Worm (Caenorhabditis elegans) whole organism, L2 larva: Measurements from ENCODE around the gene glt-5.
A peak's percentile ranks its signal among the peaks of the same experiment; 100 is the strongest.

Experiments used
- C34F6.9 ChIP-seq: fragments of 150-350 bp; optimal IDR thresholded peaks from 2 replicates; lab custom pipeline; 2014; ENCODE audit warnings: missing biosample characterization, missing genetic modification characterization
- F13H6.1 ChIP-seq: sonication (generic microtip); optimal IDR thresholded peaks from 2 replicates; lab custom pipeline; 2016; ENCODE audit warnings: missing genetic modification characterization, missing compliant biosample characterization
- R02D3.7 ChIP-seq: fragments of 150-350 bp; optimal IDR thresholded peaks from 2 replicates; lab custom pipeline; 2014; ENCODE audit warnings: missing biosample characterization, missing genetic modification characterization
- alr-1 ChIP-seq: fragments of 150-350 bp; optimal IDR thresholded peaks from 2 replicates; lab custom pipeline; 2014; ENCODE audit warnings: missing biosample characterization, missing genetic modification characterization
- aly-2 ChIP-seq: fragments of 150-350 bp; optimal IDR thresholded peaks from 2 replicates; lab custom pipeline; 2014; ENCODE audit warnings: missing biosample characterization, missing genetic modification characterization
- ama-1 ChIP-seq: fragments of 150-350 bp; optimal IDR thresholded peaks from 2 replicates; lab custom pipeline; 2018; ENCODE audit warnings: inconsistent platforms
- blmp-1 ChIP-seq: sonication (generic microtip); optimal IDR thresholded peaks from 2 replicates; lab custom pipeline; 2017; ENCODE audit warnings: missing genetic modification characterization, mild to moderate bottlenecking, missing compliant biosample characterization, antibody characterized with exemption, moderate library complexity; ENCODE audit not compliant: insufficient read depth
- ceh-16 ChIP-seq: fragments of 150-350 bp; optimal IDR thresholded peaks from 2 replicates; lab custom pipeline; 2014; ENCODE audit warnings: missing biosample characterization, missing genetic modification characterization
- ceh-82 ChIP-seq: fragments of 150-350 bp; optimal IDR thresholded peaks from 2 replicates; lab custom pipeline; 2014; ENCODE audit warnings: missing biosample characterization, missing genetic modification characterization
- crh-2 ChIP-seq: sonication (generic microtip); optimal IDR thresholded peaks from 2 replicates; lab custom pipeline; 2017; ENCODE audit warnings: missing biosample characterization, missing genetic modification characterization
- dmd-4 ChIP-seq: sonication (generic microtip); optimal IDR thresholded peaks from 2 replicates; lab custom pipeline; 2017; ENCODE audit warnings: missing biosample characterization, missing genetic modification characterization
- egl-27 ChIP-seq: sonication (generic microtip); optimal IDR thresholded peaks from 3 replicates; lab custom pipeline; 2017; ENCODE audit warnings: missing biosample characterization, missing genetic modification reagents, missing genetic modification characterization
- elt-1 ChIP-seq: fragments of 150-350 bp; optimal IDR thresholded peaks from 2 replicates; lab custom pipeline; 2014; ENCODE audit warnings: missing biosample characterization, missing genetic modification characterization
- elt-3 ChIP-seq: sonication (generic microtip); optimal IDR thresholded peaks from 2 replicates; lab custom pipeline; 2017; ENCODE audit warnings: missing biosample characterization, missing genetic modification characterization
- fos-1 ChIP-seq: fragments of 150-350 bp; optimal IDR thresholded peaks from 2 replicates; lab custom pipeline; 2014; ENCODE audit warnings: missing biosample characterization, missing genetic modification characterization
- gmeb-1 ChIP-seq: fragments of 150-350 bp; optimal IDR thresholded peaks from 2 replicates; lab custom pipeline; 2014; ENCODE audit warnings: missing biosample characterization, missing genetic modification characterization
- lin-11 ChIP-seq: fragments of 150-350 bp; sonication (generic microtip); optimal IDR thresholded peaks from 2 replicates; lab custom pipeline; 2014; ENCODE audit warnings: missing biosample characterization, missing genetic modification characterization, inconsistent platforms, mixed read lengths
- lin-13 ChIP-seq: fragments of 150-350 bp; optimal IDR thresholded peaks from 2 replicates; lab custom pipeline; 2014; ENCODE audit warnings: missing biosample characterization, missing genetic modification reagents, missing genetic modification characterization
- lin-39 ChIP-seq: fragments of 150-350 bp; optimal IDR thresholded peaks from 2 replicates; lab custom pipeline; 2014; ENCODE audit warnings: missing biosample characterization, missing genetic modification reagents, missing genetic modification characterization
- lsy-2 ChIP-seq, 2 experiments: fragments of 150-350 bp in 1 of 2; sonication (generic microtip) in 1 of 2; optimal IDR thresholded peaks; 2 replicates each; lab custom pipeline; 2014 to 2017; ENCODE audit warnings: missing biosample characterization in 2 of 2, missing genetic modification characterization in 2 of 2
- mab-5 ChIP-seq: fragments of 150-350 bp; optimal IDR thresholded peaks from 2 replicates; lab custom pipeline; 2014; ENCODE audit warnings: missing biosample characterization, missing genetic modification characterization
- mbf-1 ChIP-seq: sonication (generic microtip); optimal IDR thresholded peaks from 2 replicates; lab custom pipeline; 2017; ENCODE audit warnings: missing biosample characterization, missing genetic modification characterization
- mdl-1 ChIP-seq, 2 experiments: fragments of 150-350 bp in 1 of 2; sonication (generic microtip) in 1 of 2; optimal IDR thresholded peaks; 2 replicates each; lab custom pipeline; 2017; ENCODE audit warnings: missing biosample characterization in 2 of 2, missing genetic modification characterization in 2 of 2
- nhr-10 ChIP-seq: sonication (generic microtip); optimal IDR thresholded peaks from 2 replicates; lab custom pipeline; 2017; ENCODE audit warnings: missing biosample characterization, missing genetic modification characterization
- nhr-11 ChIP-seq: fragments of 150-350 bp; optimal IDR thresholded peaks from 2 replicates; lab custom pipeline; 2014; ENCODE audit warnings: missing biosample characterization, missing genetic modification characterization
- nhr-12 ChIP-seq: fragments of 150-350 bp; optimal IDR thresholded peaks from 2 replicates; lab custom pipeline; 2014; ENCODE audit warnings: missing biosample characterization, missing genetic modification characterization
- nhr-129 ChIP-seq: fragments of 150-350 bp; optimal IDR thresholded peaks from 2 replicates; lab custom pipeline; 2014; ENCODE audit warnings: missing biosample characterization, missing genetic modification characterization
- nhr-21 ChIP-seq: fragments of 150-350 bp; optimal IDR thresholded peaks from 2 replicates; lab custom pipeline; 2014; ENCODE audit warnings: missing biosample characterization, missing genetic modification characterization
- nhr-23 ChIP-seq: fragments of 150-350 bp; optimal IDR thresholded peaks from 2 replicates; lab custom pipeline; 2014; ENCODE audit warnings: missing biosample characterization, missing genetic modification reagents, missing genetic modification characterization
- nhr-237 ChIP-seq: fragments of 150-350 bp; optimal IDR thresholded peaks from 2 replicates; lab custom pipeline; 2014; ENCODE audit warnings: missing biosample characterization, missing genetic modification characterization
- nhr-25 ChIP-seq: fragments of 150-350 bp; sonication (generic microtip); optimal IDR thresholded peaks from 3 replicates; lab custom pipeline; 2014; ENCODE audit warnings: missing biosample characterization, missing genetic modification characterization
- nhr-77 ChIP-seq: fragments of 150-350 bp; optimal IDR thresholded peaks from 2 replicates; lab custom pipeline; 2014; ENCODE audit warnings: missing biosample characterization, missing genetic modification characterization
- peb-1 ChIP-seq: fragments of 150-350 bp; optimal IDR thresholded peaks from 2 replicates; lab custom pipeline; 2014; ENCODE audit warnings: missing biosample characterization, missing genetic modification characterization
- sem-4 ChIP-seq: fragments of 150-350 bp; optimal IDR thresholded peaks from 2 replicates; lab custom pipeline; 2014; ENCODE audit warnings: missing biosample characterization, missing genetic modification reagents, missing genetic modification characterization
- skn-1 ChIP-seq: sonication (generic microtip); optimal IDR thresholded peaks from 2 replicates; lab custom pipeline; 2017; ENCODE audit warnings: missing biosample characterization, missing genetic modification characterization
- sma-3 ChIP-seq: sonication (generic microtip); optimal IDR thresholded peaks from 2 replicates; lab custom pipeline; 2016; ENCODE audit warnings: missing genetic modification reagents, missing genetic modification characterization, missing compliant biosample characterization
- snpc-4 ChIP-seq: fragments of 150-350 bp; optimal IDR thresholded peaks from 2 replicates; lab custom pipeline; 2014; ENCODE audit warnings: missing biosample characterization, missing genetic modification characterization
- unc-39 ChIP-seq: fragments of 150-350 bp; optimal IDR thresholded peaks from 2 replicates; lab custom pipeline; 2014; ENCODE audit warnings: missing biosample characterization, missing genetic modification characterization
- unc-62 ChIP-seq: fragments of 150-350 bp; optimal IDR thresholded peaks from 2 replicates; lab custom pipeline; 2014; ENCODE audit warnings: missing biosample characterization, missing genetic modification reagents, missing genetic modification characterization
- zag-1 ChIP-seq: fragments of 150-350 bp; optimal IDR thresholded peaks from 2 replicates; lab custom pipeline; 2014; ENCODE audit warnings: missing biosample characterization, missing genetic modification characterization
- ztf-1 ChIP-seq: fragments of 200-800 bp; sonication (Bioruptor generic); conservative IDR thresholded peaks from 2 replicates; pipeline ENCODE4 v1.3.6; 2022; ENCODE audit warnings: missing genetic modification characterization, missing compliant biosample characterization
- ztf-11 ChIP-seq: sonication (generic microtip); optimal IDR thresholded peaks from 2 replicates; lab custom pipeline; 2017; ENCODE audit warnings: missing biosample characterization, missing genetic modification characterization
- ztf-4 ChIP-seq: fragments of 150-350 bp; optimal IDR thresholded peaks from 2 replicates; lab custom pipeline; 2014; ENCODE audit warnings: missing biosample characterization, missing genetic modification characterization

Gene glt-5

ce11 chrII:9724464-9724863 lies 15.8 kb upstream of the glt-5 start, which contains the start of gene cutl-2:
Gene cutl-2, minus strand, starts transcription at chrII:9724673.
- no peak for TF ChIP-seq nhr-25 (tag; lab: Kevin White, UChicago)
- TF ChIP-seq gmeb-1 (tag; lab: Kevin White, UChicago), result no peak
- TF ChIP-seq unc-62 (GFP tag; lab: Kevin White, UChicago), result no peak
- TF ChIP-seq nhr-129 (tag; lab: Kevin White, UChicago), result no peak
- no peak for TF ChIP-seq mdl-1 (tag; optimal IDR thresholded peaks at IDR 0.05; lab: Kevin White, UChicago)
- no peak for TF ChIP-seq snpc-4 (tag; lab: Kevin White, UChicago)
- TF ChIP-seq crh-2 (tag; lab: Kevin White, UChicago), result no peak
- TF ChIP-seq elt-1 (tag; lab: Kevin White, UChicago), result no peak
- TF ChIP-seq, all 48 proteins: peak for 0

ce11 chrII:9718631-9719252 lies 10.1 kb upstream of the glt-5 start, which contains the start of gene Y53C12A.11:
Gene Y53C12A.11, minus strand, starts transcription at chrII:9718698.
- peak in 1 of 2 experiments; percentile 65 for TF ChIP-seq lsy-2 (tag; optimal IDR thresholded peaks at IDR 0.05; lab: Kevin White, UChicago)

- TF ChIP-seq ceh-16 (no peak), gmeb-1 (tag; lab: Kevin White, UChicago) (no peak), ama-1 (lab: Kevin White, UChicago) (no peak), nhr-21 (tag; lab: Kevin White, UChicago) (no peak), ceh-82 (tag; lab: Kevin White, UChicago) (no peak), mbf-1 (tag; lab: Kevin White, UChicago) (no peak), nhr-129 (tag; lab: Kevin White, UChicago) (no peak), nhr-77 (tag; lab: Kevin White, UChicago) (no peak), nhr-25 (tag; lab: Kevin White, UChicago) (no peak), peb-1 (no peak), ztf-1 (GFP tag; lab: Robert Waterston, UW) (no peak), crh-2 (tag; lab: Kevin White, UChicago) (no peak)
Measured at ce11 chrII:9717904-9718303, 9.2 kb upstream of the glt-5 start, which contains the start of gene Y53C12A.6. Gene Y53C12A.6, minus strand, starts transcription at chrII:9718004.

- TF ChIP-seq lsy-2 (tag; optimal IDR thresholded peaks at IDR 0.05; lab: Kevin White, UChicago) (peak; percentile 80 to 94), unc-39 (tag; lab: Kevin White, UChicago) (no peak), snpc-4 (tag; lab: Kevin White, UChicago) (peak; percentile 69), nhr-21 (tag; lab: Kevin White, UChicago) (peak; percentile 63), F13H6.1 (tag; lab: Kevin White, UChicago) (peak; percentile 64), skn-1 (no peak), mbf-1 (tag; lab: Kevin White, UChicago) (no peak), aly-2 (tag; lab: Kevin White, UChicago) (no peak), lin-39 (tag; lab: Kevin White, UChicago) (no peak), mdl-1 (tag; optimal IDR thresholded peaks at IDR 0.05; lab: Kevin White, UChicago) (no peak), ztf-1 (GFP tag; lab: Robert Waterston, UW) (no peak), ama-1 (lab: Kevin White, UChicago) (no peak), lin-11 (tag; lab: Kevin White, UChicago) (peak; percentile 65), dmd-4 (tag; lab: Kevin White, UChicago) (no peak), nhr-25 (tag; lab: Kevin White, UChicago) (peak; percentile 80), nhr-12 (tag; lab: Kevin White, UChicago) (no peak), zag-1 (tag; lab: Kevin White, UChicago) (no peak), unc-62 (GFP tag; lab: Kevin White, UChicago) (no peak), nhr-237 (tag; lab: Kevin White, UChicago) (no peak), sma-3 (GFP tag; lab: Kevin White, UChicago) (peak; percentile 86), sem-4 (tag; lab: Kevin White, UChicago) (peak; percentile 60), blmp-1 (tag; lab: Kevin White, UChicago) (peak; percentile 43), crh-2 (tag; lab: Kevin White, UChicago) (peak; percentile 86), gmeb-1 (tag; lab: Kevin White, UChicago) (peak; percentile 98), ztf-4 (tag; lab: Kevin White, UChicago) (peak; percentile 36), fos-1 (tag; lab: Kevin White, UChicago) (peak; percentile 55), elt-1 (tag; lab: Kevin White, UChicago) (no peak), nhr-129 (tag; lab: Kevin White, UChicago) (peak; percentile 83), nhr-11 (tag; lab: Kevin White, UChicago) (peak; percentile 62), lin-13 (peak; percentile 82), nhr-23 (tag; lab: Kevin White, UChicago) (no peak), ceh-82 (tag; lab: Kevin White, UChicago) (no peak), nhr-10 (tag; lab: Kevin White, UChicago) (no peak), peb-1 (no peak), mab-5 (tag; lab: Kevin White, UChicago) (peak; percentile 61), egl-27 (tag; lab: Kevin White, UChicago) (peak; percentile 48), R02D3.7 (peak; percentile 16), elt-3 (no peak), ztf-11 (no peak), alr-1 (tag; lab: Kevin White, UChicago) (no peak), C34F6.9 (peak; percentile 84)
Measured at ce11 chrII:9716417-9717039, 7.8 kb upstream of the glt-5 start, which contains the start of gene wee-1.3. Gene wee-1.3, minus strand, starts transcription at chrII:9716467.
